Worm (Caenorhabditis elegans) whole organism, dauer: ENCODE data around the gene clec-228.
"Not testable (repeated sequence)": the region's sequence is repeated elsewhere in the genome, so short reads cannot be mapped to it uniquely, and the experiment has no call there.

Experiments used
- unc-62 ChIP-seq: sonication (generic microtip); optimal IDR thresholded peaks from 2 replicates; lab custom pipeline; 2017; ENCODE audit warnings: missing biosample characterization, missing genetic modification reagents, missing genetic modification characterization

The clec-228 gene

ce11 chrV:15339363-15339762 lies at the start of gene clec-228:
TSS of gene clec-228 (minus strand) at chrV:15339463.
- no peak for TF ChIP-seq unc-62

- no peak for TF ChIP-seq unc-62
Measured at ce11 chrV:15388820-15389384, 49.6 kb upstream of the clec-228 start, which contains the start of gene srh-170. TSS of gene srh-170 (minus strand) at chrV:15388870.

- no peak for TF ChIP-seq unc-62
Measured at ce11 chrV:15384733-15385132, 45.5 kb upstream of the clec-228 start, which contains the start of gene str-102. TSS of gene str-102 (plus strand) at chrV:15385033.

- no peak for TF ChIP-seq unc-62
Measured at ce11 chrV:15383739-15384138, 44.5 kb upstream of the clec-228 start, which contains the start of gene str-88. TSS of gene str-88 (minus strand) at chrV:15383839.

ce11 chrV:15380857-15381256 lies 41.6 kb upstream of the clec-228 start, which contains the start of gene dhs-23:
TSS of gene dhs-23 (plus strand) at chrV:15381219.
- TF ChIP-seq unc-62: no peak

- no peak for TF ChIP-seq unc-62
Measured at ce11 chrV:15379817-15380216, 40.6 kb upstream of the clec-228 start, which contains the start of gene srh-251. TSS of gene srh-251 (minus strand) at chrV:15379917.

ce11 chrV:15377903-15378302 lies 38.6 kb upstream of the clec-228 start, which contains the start of gene srh-122:
TSS of gene srh-122 (minus strand) at chrV:15378003.
- TF ChIP-seq unc-62: no peak

- no peak for TF ChIP-seq unc-62
Measured at ce11 chrV:15376223-15376622, 37.0 kb upstream of the clec-228 start, which contains the start of gene srh-52. TSS of gene srh-52 (minus strand) at chrV:15376323.

ce11 chrV:15369707-15370106 lies 30.4 kb upstream of the clec-228 start, which contains the start of gene nhr-269:
TSS of gene nhr-269 (minus strand) at chrV:15369807.
- no peak for TF ChIP-seq unc-62

ce11 chrV:15367770-15368169 lies 28.5 kb upstream of the clec-228 start:
- TF ChIP-seq unc-62: no peak

ce11 chrV:15361412-15361811 lies 22.1 kb upstream of the clec-228 start, which contains the start of gene ech-1.1:
TSS of gene ech-1.1 (minus strand) at chrV:15361512.
- TF ChIP-seq unc-62: not testable (repeated sequence)

ce11 chrV:15354648-15355047 lies 15.4 kb upstream of the clec-228 start, which contains the start of gene C29F3.7:
TSS of gene C29F3.7 (plus strand) at chrV:15354901.
- no peak for TF ChIP-seq unc-62

ce11 chrV:15352376-15352775 lies 13.1 kb upstream of the clec-228 start, which contains the start of gene srx-58:
TSS of gene srx-58 (plus strand) at chrV:15352676.
- no peak for TF ChIP-seq unc-62

- no peak for TF ChIP-seq unc-62
Measured at ce11 chrV:15350615-15351014, 11.4 kb upstream of the clec-228 start, which contains the start of gene clec-231. TSS of gene clec-231 (minus strand) at chrV:15350715.

- no peak for TF ChIP-seq unc-62
Measured at ce11 chrV:15349044-15349443, 9.8 kb upstream of the clec-228 start, which contains the start of gene clec-230. TSS of gene clec-230 (minus strand) at chrV:15349144.

ce11 chrV:15347292-15347691 lies 8.0 kb upstream of the clec-228 start, which contains the start of gene C29F3.3:
TSS of gene C29F3.3 (minus strand) at chrV:15347392.
- no peak for TF ChIP-seq unc-62

- TF ChIP-seq unc-62: no peak
Measured at ce11 chrV:15344481-15344880, 5.2 kb upstream of the clec-228 start, which contains the start of gene wrt-8. TSS of gene wrt-8 (minus strand) at chrV:15344581.

ce11 chrV:15341404-15341803 lies 2.1 kb upstream of the clec-228 start, which contains the start of gene clec-229:
TSS of gene clec-229 (minus strand) at chrV:15341504.
- TF ChIP-seq unc-62: no peak
